Worm (Caenorhabditis elegans) whole organism, L2 larva: ENCODE results near the gene gld-3.

Experiments
- dmd-4 ChIP-seq: sonication (generic microtip); optimal IDR thresholded peaks from 2 replicates; lab custom pipeline; 2017; ENCODE audit warnings: missing biosample characterization, missing genetic modification characterization
- egl-27 ChIP-seq: sonication (generic microtip); optimal IDR thresholded peaks from 3 replicates; lab custom pipeline; 2017; ENCODE audit warnings: missing biosample characterization, missing genetic modification reagents, missing genetic modification characterization
- nhr-11 ChIP-seq: fragments of 150-350 bp; optimal IDR thresholded peaks from 2 replicates; lab custom pipeline; 2014; ENCODE audit warnings: missing biosample characterization, missing genetic modification characterization
- nhr-12 ChIP-seq: fragments of 150-350 bp; optimal IDR thresholded peaks from 2 replicates; lab custom pipeline; 2014; ENCODE audit warnings: missing biosample characterization, missing genetic modification characterization
- nhr-237 ChIP-seq: fragments of 150-350 bp; optimal IDR thresholded peaks from 2 replicates; lab custom pipeline; 2014; ENCODE audit warnings: missing biosample characterization, missing genetic modification characterization
- sem-4 ChIP-seq: fragments of 150-350 bp; optimal IDR thresholded peaks from 2 replicates; lab custom pipeline; 2014; ENCODE audit warnings: missing biosample characterization, missing genetic modification reagents, missing genetic modification characterization
- unc-39 ChIP-seq: fragments of 150-350 bp; optimal IDR thresholded peaks from 2 replicates; lab custom pipeline; 2014; ENCODE audit warnings: missing biosample characterization, missing genetic modification characterization
- unc-55 ChIP-seq: fragments of 150-350 bp; sonication (generic microtip); optimal IDR thresholded peaks from 3 replicates; lab custom pipeline; 2014; ENCODE audit warnings: missing biosample characterization, missing genetic modification reagents, missing genetic modification characterization
- ztf-11 ChIP-seq: sonication (generic microtip); optimal IDR thresholded peaks from 2 replicates; lab custom pipeline; 2017; ENCODE audit warnings: missing biosample characterization, missing genetic modification characterization

- TF ChIP-seq dmd-4 (tag; lab: Kevin White, UChicago), result no peak
- no peak for TF ChIP-seq sem-4 (tag; lab: Kevin White, UChicago)
- no peak for TF ChIP-seq unc-39 (tag; lab: Kevin White, UChicago)
- TF ChIP-seq ztf-11 (tag; lab: Kevin White, UChicago), result no peak
- TF ChIP-seq nhr-12 (tag; lab: Kevin White, UChicago), result no peak
- TF ChIP-seq nhr-237 (tag; lab: Kevin White, UChicago), result no peak
- TF ChIP-seq nhr-11, result no peak
- no peak for TF ChIP-seq egl-27 (tag; lab: Kevin White, UChicago)
- TF ChIP-seq unc-55 (GFP tag; lab: Kevin White, UChicago), result no peak
These were observed 26.1 kb upstream of the gld-3 start for ce11 chrII:7106313-7106712.
